Fruit fly (Drosophila melanogaster): ENCODE results near the gene CG31788.

DNA sequence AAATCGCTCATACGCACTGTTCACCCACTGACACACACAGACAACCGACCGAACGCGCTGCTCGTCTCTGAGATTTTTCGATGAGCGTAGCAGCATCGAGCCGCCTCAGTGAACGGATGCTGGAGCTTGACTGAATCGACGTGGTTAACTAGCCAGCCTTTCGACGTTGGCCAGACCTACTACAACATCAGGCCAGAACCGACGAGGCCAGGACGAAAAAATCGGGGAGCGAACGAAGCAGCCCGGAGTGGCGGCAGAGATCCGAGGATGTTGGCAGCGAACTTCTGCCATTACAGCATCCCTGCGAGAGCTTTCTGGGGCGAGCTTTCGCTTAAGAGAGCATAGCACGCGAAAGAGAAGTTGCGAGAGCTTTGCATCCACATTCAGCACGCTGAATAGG lies 17.9 kb upstream of the CG31788 start, which contains the start of gene CG42750:
- TF ChIP-seq psq (optimal IDR thresholded peaks at IDR 0.05) = no peak
- no peak for TF ChIP-seq h (optimal IDR thresholded peaks at IDR 0.05)
- TF ChIP-seq Myc (optimal IDR thresholded peaks at IDR 0.05) = no peak
- TF ChIP-seq insv (optimal IDR thresholded peaks at IDR 0.05) = no peak
- no peak for TF ChIP-seq Sin3A (optimal IDR thresholded peaks at IDR 0.05)
- no peak for TF ChIP-seq ttk (optimal IDR thresholded peaks at IDR 0.05)
